Worm (Caenorhabditis elegans): ENCODE measurements around the gene Y39B6A.27.

DNA sequence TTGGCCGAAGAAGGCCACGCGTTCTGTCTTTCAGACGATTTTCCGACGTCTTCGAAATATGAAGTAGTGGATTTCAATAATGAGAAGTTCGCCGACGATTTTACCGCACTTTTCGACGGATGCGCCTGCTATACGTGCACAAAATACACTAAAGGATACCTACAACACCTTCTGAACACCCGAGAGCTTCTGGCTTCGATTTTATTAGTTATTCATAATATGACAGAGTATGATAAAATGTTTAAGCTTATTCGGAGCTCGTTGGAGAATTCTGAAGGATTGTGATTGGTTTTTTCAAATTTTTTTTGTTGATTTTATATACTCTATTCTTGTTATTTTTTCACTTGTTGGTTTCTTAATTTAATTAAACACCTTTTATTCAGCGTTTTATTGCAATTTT is 31.0 kb upstream of the Y39B6A.27 start:
- TF ChIP-seq madf-5 (GFP tag; IDR thresholded peaks at IDR 0.05) (no peak), egl-27 (tag; optimal IDR thresholded peaks at IDR 0.05) (no peak), ZK546.5 (tag; optimal IDR thresholded peaks at IDR 0.05) (no peak), spr-3 (GFP tag; optimal IDR thresholded peaks at IDR 0.05) (no peak), hlh-11 (tag; optimal IDR thresholded peaks at IDR 0.05) (no peak), pha-4 (GFP tag; IDR thresholded peaks at IDR 0.05) (no peak), pha-4 (tag; optimal IDR thresholded peaks at IDR 0.05) (no peak), lin-39 (tag; optimal IDR thresholded peaks at IDR 0.05) (no peak)
